Fruit fly (Drosophila melanogaster) whole organism, prepupa: ENCODE results near the gene Uba5.
A peak's percentile ranks its signal among the peaks of the same experiment; 100 is the strongest.

Experiments used
- CG1621 ChIP-seq: fragments of 200-800 bp; sonication (Bioruptor generic); optimal IDR thresholded peaks from 3 replicates; lab custom pipeline; 2018; ENCODE audit warnings: missing biosample characterization, mild to moderate bottlenecking, missing genetic modification characterization
- CG16779 ChIP-seq: fragments of 200-800 bp; sonication (Bioruptor generic); optimal IDR thresholded peaks from 3 replicates; lab custom pipeline; 2017; ENCODE audit warnings: missing biosample characterization, mild to moderate bottlenecking, missing genetic modification characterization
- CG3919 ChIP-seq: fragments of 200-800 bp; sonication (Bioruptor generic); optimal IDR thresholded peaks from 3 replicates; lab custom pipeline; 2016; ENCODE audit warnings: missing biosample characterization, missing genetic modification characterization
- CG7368 ChIP-seq: fragments of 200-800 bp; sonication (Bioruptor generic); optimal IDR thresholded peaks from 3 replicates; lab custom pipeline; 2016; ENCODE audit warnings: missing biosample characterization, missing genetic modification characterization
- Hr39 ChIP-seq: fragments of 200-800 bp; sonication (Bioruptor generic); optimal IDR thresholded peaks from 2 replicates; lab custom pipeline; 2016; ENCODE audit warnings: missing biosample characterization, missing genetic modification characterization
- Lpt ChIP-seq: fragments of 200-800 bp; sonication (Bioruptor generic); optimal IDR thresholded peaks from 3 replicates; lab custom pipeline; 2016; ENCODE audit warnings: missing biosample characterization, missing genetic modification characterization
- Sox14 ChIP-seq: fragments of 200-800 bp; sonication (Bioruptor generic); optimal IDR thresholded peaks from 3 replicates; lab custom pipeline; 2016; ENCODE audit warnings: missing biosample characterization, missing genetic modification characterization
- achi ChIP-seq: fragments of 200-800 bp; sonication (Bioruptor generic); optimal IDR thresholded peaks from 3 replicates; lab custom pipeline; 2016; ENCODE audit warnings: missing biosample characterization, missing genetic modification characterization
- fd59A ChIP-seq: fragments of 200-800 bp; sonication (Bioruptor generic); optimal IDR thresholded peaks from 2 replicates; lab custom pipeline; 2017; ENCODE audit warnings: missing biosample characterization, mild to moderate bottlenecking, missing genetic modification characterization, missing genetic modification reagents
- fkh ChIP-seq: fragments of 200-800 bp; sonication (Bioruptor generic); optimal IDR thresholded peaks from 3 replicates; lab custom pipeline; 2017; ENCODE audit warnings: missing biosample characterization, mild to moderate bottlenecking, missing genetic modification characterization, moderate library complexity
- lz ChIP-seq: fragments of 200-800 bp; sonication (Bioruptor generic); optimal IDR thresholded peaks from 3 replicates; lab custom pipeline; 2016; ENCODE audit warnings: missing biosample characterization, missing genetic modification characterization

DNA sequence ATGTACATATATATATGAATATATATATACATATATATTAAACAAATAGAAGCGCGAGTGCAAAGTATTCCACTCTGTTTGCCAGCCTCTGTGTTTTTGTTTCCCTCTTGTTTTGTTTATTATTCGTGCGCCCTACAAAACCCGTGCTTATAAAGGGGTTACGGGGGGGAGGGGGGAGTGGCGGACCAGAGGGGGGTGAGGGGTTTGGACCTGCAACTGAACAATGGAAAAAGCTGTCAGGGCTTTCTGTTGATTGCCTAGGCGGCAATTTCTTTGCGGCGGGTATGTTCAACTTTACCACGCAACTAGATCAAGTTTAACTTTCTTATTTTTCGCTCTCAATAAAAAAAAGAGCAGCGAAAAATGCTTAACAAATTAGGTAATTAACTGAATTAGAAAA is 44.0 kb upstream of the Uba5 start:
- TF ChIP-seq CG3919 (GFP tag; lab: Kevin White, UChicago): no peak
- TF ChIP-seq CG1621 (tag; lab: Kevin White, UChicago): no peak
- no peak for TF ChIP-seq CG7368
- no peak for TF ChIP-seq Lpt (GFP tag; lab: Kevin White, UChicago)
- TF ChIP-seq Hr39: no peak
- no peak for TF ChIP-seq CG16779 (tag; lab: Kevin White, UChicago)
- TF ChIP-seq Sox14 (GFP tag; lab: Kevin White, UChicago): no peak
- no peak for TF ChIP-seq lz (GFP tag; lab: Kevin White, UChicago)
- no peak for TF ChIP-seq fd59A (GFP tag; lab: Kevin White, UChicago)
- TF ChIP-seq fkh (GFP tag; lab: Kevin White, UChicago): peak; percentile 85
- no peak for TF ChIP-seq achi (GFP tag; lab: Kevin White, UChicago)
